Worm (Caenorhabditis elegans) whole organism, L4 larva: Measurements from ENCODE around the gene str-35.

Experiments
- F26F4.8 ChIP-seq: fragments of 200-800 bp; sonication (Bioruptor generic); conservative IDR thresholded peaks from 2 replicates; pipeline ENCODE4 v1.3.6; 2022; ENCODE audit warnings: missing genetic modification characterization, missing compliant biosample characterization
- F37D6.2 ChIP-seq: sonication (generic microtip); optimal IDR thresholded peaks from 2 replicates; lab custom pipeline; 2016; ENCODE audit warnings: mild to moderate bottlenecking, missing genetic modification characterization, missing compliant biosample characterization
- F49E8.2 ChIP-seq: sonication (generic microtip); optimal IDR thresholded peaks from 2 replicates; lab custom pipeline; 2016; ENCODE audit warnings: missing compliant biosample characterization, mild to moderate bottlenecking, missing genetic modification characterization, borderline replicate concordance
- T26A8.4 ChIP-seq: fragments of 200-800 bp; sonication (Bioruptor generic); IDR thresholded peaks from 2 replicates; pipeline ENCODE4 v1.3.6; 2022; ENCODE audit warnings: missing genetic modification characterization, missing compliant biosample characterization
- Y5F2A.4 ChIP-seq: fragments of 200-800 bp; sonication (Bioruptor generic); optimal IDR thresholded peaks from 2 replicates; lab custom pipeline; 2018; ENCODE audit warnings: mild to moderate bottlenecking, missing genetic modification characterization, missing compliant biosample characterization
- aha-1 ChIP-seq: fragments of 150-350 bp; peaks from one replicate; lab custom pipeline; 2014; ENCODE audit warnings: missing biosample characterization, missing genetic modification characterization
- arid-1 ChIP-seq: fragments of 200-800 bp; sonication (Bioruptor generic); conservative IDR thresholded peaks from 2 replicates; pipeline ENCODE4 v1.3.6; 2022; ENCODE audit warnings: missing genetic modification reagents, missing genetic modification characterization, missing compliant biosample characterization
- ceh-32 ChIP-seq: sonication (generic microtip); optimal IDR thresholded peaks from 2 replicates; lab custom pipeline; 2016; ENCODE audit warnings: mild to moderate bottlenecking, missing genetic modification characterization, missing compliant biosample characterization; ENCODE audit not compliant: poor library complexity
- ceh-62 ChIP-seq: sonication (generic microtip); optimal IDR thresholded peaks from 2 replicates; lab custom pipeline; 2017; ENCODE audit warnings: missing biosample characterization, missing genetic modification characterization
- ceh-82 ChIP-seq: sonication (generic microtip); optimal IDR thresholded peaks from 2 replicates; lab custom pipeline; 2017; ENCODE audit warnings: missing biosample characterization, missing genetic modification characterization
- ces-1 ChIP-seq: fragments of 150-350 bp; sonication (generic microtip); optimal IDR thresholded peaks from 4 replicates; lab custom pipeline; 2014; ENCODE audit warnings: missing biosample characterization, missing genetic modification reagents, missing genetic modification characterization
- cey-2 ChIP-seq: sonication (generic microtip); optimal IDR thresholded peaks from 3 replicates; lab custom pipeline; 2017; ENCODE audit warnings: missing genetic modification characterization, mild to moderate bottlenecking, missing compliant biosample characterization, antibody characterized with exemption, borderline replicate concordance; ENCODE audit not compliant: insufficient read depth
- daf-16 ChIP-seq, 3 experiments: sonication (generic microtip); optimal IDR thresholded peaks; 2 replicates each; lab custom pipeline; 2016 to 2017; ENCODE audit warnings: missing genetic modification characterization in 3 of 3, missing genetic modification reagents in 3 of 3, mild to moderate bottlenecking in 2 of 3, missing compliant biosample characterization in 2 of 3, missing biosample characterization in 1 of 3, moderate library complexity in 1 of 3
- dmd-8 ChIP-seq: fragments of 200-800 bp; sonication (Bioruptor generic); IDR thresholded peaks from 2 replicates; pipeline ENCODE4 v1.3.6; 2022; ENCODE audit warnings: missing genetic modification characterization, missing compliant biosample characterization
- dpl-1 ChIP-seq: fragments of 150-350 bp; optimal IDR thresholded peaks from 2 replicates; lab custom pipeline; 2014; ENCODE audit warnings: missing biosample characterization, missing genetic modification reagents, missing genetic modification characterization
- duxl-1 ChIP-seq: sonication (generic microtip); optimal IDR thresholded peaks from 2 replicates; lab custom pipeline; 2016; ENCODE audit warnings: mild to moderate bottlenecking, missing genetic modification characterization, moderate library complexity, missing compliant biosample characterization; ENCODE audit not compliant: poor library complexity
- egl-43 ChIP-seq: fragments of 200-800 bp; sonication (Bioruptor generic); IDR thresholded peaks from 2 replicates; pipeline ENCODE4 v1.3.6; 2022; ENCODE audit warnings: missing genetic modification reagents, missing genetic modification characterization, missing compliant biosample characterization
- fkh-10 ChIP-seq: fragments of 150-350 bp; optimal IDR thresholded peaks from 2 replicates; lab custom pipeline; 2014; ENCODE audit warnings: missing biosample characterization, missing genetic modification reagents, missing genetic modification characterization
- fos-1 ChIP-seq: fragments of 150-350 bp; optimal IDR thresholded peaks from 2 replicates; lab custom pipeline; 2014; ENCODE audit warnings: missing biosample characterization, missing genetic modification characterization
- hif-1 ChIP-seq, 2 experiments: sonication (generic microtip); optimal IDR thresholded peaks; 2 replicates each; lab custom pipeline; 2016 to 2017; ENCODE audit warnings: missing compliant biosample characterization in 2 of 2, missing genetic modification characterization in 2 of 2, missing genetic modification reagents in 2 of 2, missing genotype in 2 of 2, mild to moderate bottlenecking in 1 of 2
- hlh-11 ChIP-seq: fragments of 200-800 bp; sonication (Bioruptor generic); optimal IDR thresholded peaks from 2 replicates; lab custom pipeline; 2018; ENCODE audit warnings: mild to moderate bottlenecking, missing genetic modification characterization, missing compliant biosample characterization
- hlh-30 ChIP-seq: sonication (generic microtip); optimal IDR thresholded peaks from 2 replicates; lab custom pipeline; 2017; ENCODE audit warnings: antibody characterized with exemption, mild to moderate bottlenecking, missing genetic modification characterization, missing compliant biosample characterization; ENCODE audit not compliant: insufficient read depth
- hmg-1.1 ChIP-seq: fragments of 200-800 bp; sonication (Bioruptor generic); IDR thresholded peaks from 2 replicates; pipeline ENCODE4 v1.3.6; 2022; ENCODE audit warnings: missing genetic modification reagents, missing genetic modification characterization, missing compliant biosample characterization
- lim-7 ChIP-seq: fragments of 200-800 bp; sonication (Bioruptor generic); IDR thresholded peaks from 2 replicates; pipeline ENCODE4 v1.3.6; 2022; ENCODE audit warnings: missing genetic modification characterization, missing compliant biosample characterization
- lin-1 ChIP-seq: fragments of 200-800 bp; sonication (Bioruptor generic); IDR thresholded peaks from 2 replicates; pipeline ENCODE4 v1.3.6; 2022; ENCODE audit warnings: missing genetic modification reagents, missing genetic modification characterization, missing compliant biosample characterization
- lin-15B ChIP-seq: fragments of 150-350 bp; sonication (generic microtip); optimal IDR thresholded peaks from 3 replicates; lab custom pipeline; 2014; ENCODE audit warnings: missing biosample characterization, missing genetic modification characterization
- lin-38 ChIP-seq: fragments of 200-800 bp; sonication (Bioruptor generic); IDR thresholded peaks from 2 replicates; pipeline ENCODE4 v1.3.6; 2022; ENCODE audit warnings: missing genetic modification reagents, missing genetic modification characterization, missing compliant biosample characterization
- lsy-2 ChIP-seq, 2 experiments: fragments of 150-350 bp in 1 of 2; sonication (generic microtip) in 1 of 2; optimal IDR thresholded peaks; 2 replicates each; lab custom pipeline; 2014 to 2017; ENCODE audit warnings: missing biosample characterization in 2 of 2, missing genetic modification characterization in 2 of 2
- mdl-1 ChIP-seq, 2 experiments: fragments of 150-350 bp in 1 of 2; sonication (generic microtip) in 1 of 2; optimal IDR thresholded peaks; 2 replicates each; lab custom pipeline; 2014 to 2017; ENCODE audit warnings: missing biosample characterization in 2 of 2, missing genetic modification characterization in 2 of 2
- mep-1 ChIP-seq: fragments of 150-350 bp; sonication (generic microtip); optimal IDR thresholded peaks from 3 replicates; lab custom pipeline; 2014; ENCODE audit warnings: missing biosample characterization, missing genetic modification characterization
- mxl-2 ChIP-seq: fragments of 200-800 bp; sonication (Bioruptor generic); conservative IDR thresholded peaks from 2 replicates; pipeline ENCODE4 v1.3.6; 2022; ENCODE audit warnings: missing genetic modification reagents, missing genetic modification characterization, missing compliant biosample characterization
- nhr-102 ChIP-seq: sonication (generic microtip); optimal IDR thresholded peaks from 2 replicates; lab custom pipeline; 2016; ENCODE audit warnings: mild to moderate bottlenecking, missing genetic modification characterization, moderate library complexity, missing compliant biosample characterization
- nhr-11 ChIP-seq: fragments of 150-350 bp; optimal IDR thresholded peaks from 2 replicates; lab custom pipeline; 2014; ENCODE audit warnings: missing biosample characterization, missing genetic modification characterization
- nhr-111 ChIP-seq: fragments of 200-800 bp; sonication (Bioruptor generic); optimal IDR thresholded peaks from 2 replicates; lab custom pipeline; 2018; ENCODE audit warnings: mild to moderate bottlenecking, missing genetic modification characterization, missing compliant biosample characterization
- nhr-25 ChIP-seq: sonication (generic microtip); optimal IDR thresholded peaks from 2 replicates; lab custom pipeline; 2017; ENCODE audit warnings: missing genetic modification characterization, mild to moderate bottlenecking, missing compliant biosample characterization, antibody characterized with exemption, moderate library complexity, borderline replicate concordance; ENCODE audit not compliant: insufficient read depth
- nhr-28 ChIP-seq: fragments of 150-350 bp; optimal IDR thresholded peaks from 2 replicates; lab custom pipeline; 2014; ENCODE audit warnings: missing biosample characterization, missing genetic modification characterization
- nhr-76 ChIP-seq: fragments of 150-350 bp; optimal IDR thresholded peaks from 2 replicates; lab custom pipeline; 2014; ENCODE audit warnings: missing biosample characterization, missing genetic modification characterization
- nhr-77 ChIP-seq: fragments of 150-350 bp; optimal IDR thresholded peaks from 2 replicates; lab custom pipeline; 2014; ENCODE audit warnings: missing biosample characterization, missing genetic modification characterization
- rbr-2 ChIP-seq: sonication (generic microtip); optimal IDR thresholded peaks from 2 replicates; lab custom pipeline; 2016; ENCODE audit warnings: missing genotype, missing genetic modification characterization, missing compliant biosample characterization
- saeg-2 ChIP-seq: fragments of 200-800 bp; sonication (Bioruptor generic); IDR thresholded peaks from 2 replicates; pipeline ENCODE4 v1.3.6; 2022; ENCODE audit warnings: missing genetic modification reagents, missing genetic modification characterization, missing compliant biosample characterization
- set-16 ChIP-seq: fragments of 200-800 bp; sonication (Bioruptor generic); IDR thresholded peaks from 2 replicates; pipeline ENCODE4 v1.3.6; 2022; ENCODE audit warnings: missing genetic modification reagents, missing genetic modification characterization, missing compliant biosample characterization
- snpc-1.2 ChIP-seq: fragments of 200-800 bp; sonication (Bioruptor generic); IDR thresholded peaks from 2 replicates; pipeline ENCODE4 v1.3.6; 2022; ENCODE audit warnings: missing genetic modification reagents, missing genetic modification characterization, missing compliant biosample characterization
- snpc-4 ChIP-seq: fragments of 150-350 bp; optimal IDR thresholded peaks from 2 replicates; lab custom pipeline; 2014; ENCODE audit warnings: missing biosample characterization, missing genetic modification characterization
- tag-97 ChIP-seq: fragments of 200-800 bp; sonication (Bioruptor generic); IDR thresholded peaks from 2 replicates; pipeline ENCODE4 v1.3.6; 2022; ENCODE audit warnings: missing genetic modification characterization, missing compliant biosample characterization
- unc-130 ChIP-seq: sonication (generic microtip); optimal IDR thresholded peaks from 2 replicates; lab custom pipeline; 2016; ENCODE audit warnings: missing genetic modification reagents, missing genetic modification characterization, missing compliant biosample characterization
- zag-1 ChIP-seq: fragments of 150-350 bp; optimal IDR thresholded peaks from 2 replicates; lab custom pipeline; 2014; ENCODE audit warnings: missing biosample characterization, missing genetic modification characterization
- ztf-7 ChIP-seq: fragments of 150-350 bp; optimal IDR thresholded peaks from 2 replicates; lab custom pipeline; 2014; ENCODE audit warnings: missing biosample characterization, missing genetic modification characterization

Gene str-35

ce11 chrV:4447637-4448036, 27.0 kb upstream of the str-35 start:
- no peak for TF ChIP-seq nhr-76 (tag; lab: Kevin White, UChicago)
- no peak for TF ChIP-seq ceh-62 (tag; lab: Kevin White, UChicago)
- TF ChIP-seq snpc-4, result no peak
- TF ChIP-seq duxl-1 (tag; lab: Kevin White, UChicago), result no peak
- TF ChIP-seq T26A8.4, result no peak
- no peak for TF ChIP-seq tag-97 (GFP tag; lab: Robert Waterston, UW)
- no peak for TF ChIP-seq aha-1
- no peak for TF ChIP-seq dmd-8 (GFP tag; lab: Robert Waterston, UW)
- TF ChIP-seq arid-1 (GFP tag; lab: Robert Waterston, UW), result 0 out of 2 replicates have a peak, but pooled peaks have one; percentile 11
- TF ChIP-seq lin-1 (GFP tag; lab: Robert Waterston, UW), result no peak
- TF ChIP-seq unc-130 (GFP tag; lab: Kevin White, UChicago), result peak; percentile 35
- peak; percentile 38; the same call in 1 of the 2 replicates for TF ChIP-seq snpc-1.2 (GFP tag; lab: Robert Waterston, UW)
- TF ChIP-seq lin-38 (GFP tag; lab: Robert Waterston, UW), result peak; percentile 63; the same call in 1 of the 2 replicates
- TF ChIP-seq nhr-11 (tag; lab: Kevin White, UChicago), result no peak
- TF ChIP-seq F49E8.2 (tag; lab: Kevin White, UChicago), result peak; percentile 52
- no peak for TF ChIP-seq ceh-82
- TF ChIP-seq zag-1 (tag; lab: Kevin White, UChicago), result no peak
- no peak for TF ChIP-seq F26F4.8 (GFP tag; lab: Robert Waterston, UW)
- TF ChIP-seq Y5F2A.4, result no peak
- no peak for TF ChIP-seq ceh-32 (tag; lab: Kevin White, UChicago)
- no peak for TF ChIP-seq lin-15B
- TF ChIP-seq mxl-2 (GFP tag; lab: Robert Waterston, UW), result no peak
- no peak for TF ChIP-seq lim-7 (GFP tag; lab: Robert Waterston, UW)
- TF ChIP-seq cey-2 (tag; lab: Kevin White, UChicago), result no peak
- TF ChIP-seq set-16, result no peak
- TF ChIP-seq nhr-25 (tag; lab: Kevin White, UChicago), result no peak
- TF ChIP-seq, all 104 proteins: peak for 5

ce11 chrV:4450523-4451089, 24.0 kb upstream of the str-35 start, which contains the start of gene rft-2:
Gene rft-2 (minus strand): TSS chrV:4450563.
- TF ChIP-seq mdl-1 (tag; optimal IDR thresholded peaks at IDR 0.05; lab: Kevin White, UChicago) (peak in 1 of 2 experiments; percentile 7), daf-16 (GFP tag; optimal IDR thresholded peaks at IDR 0.05; lab: Kevin White, UChicago) (no peak), daf-16 (tag; optimal IDR thresholded peaks at IDR 0.05; lab: Kevin White, UChicago) (peak; percentile 54), tag-97 (GFP tag; lab: Robert Waterston, UW) (no peak), lsy-2 (tag; optimal IDR thresholded peaks at IDR 0.05; lab: Kevin White, UChicago) (peak in 1 of 2 experiments; percentile 72), hmg-1.1 (GFP tag; lab: Robert Waterston, UW) (peak; percentile 45; the same call in 1 of the 2 replicates), mep-1 (peak; percentile 55), egl-43 (GFP tag; lab: Robert Waterston, UW) (no peak), hlh-30 (tag; lab: Kevin White, UChicago) (peak; percentile 6), ztf-7 (tag; lab: Kevin White, UChicago) (no peak), rbr-2 (tag; lab: Kevin White, UChicago) (peak; percentile 23), ceh-82 (no peak), nhr-28 (tag; lab: Kevin White, UChicago) (peak; percentile 32), fkh-10 (GFP tag; lab: Kevin White, UChicago) (peak; percentile 24), dpl-1 (GFP tag; lab: Kevin White, UChicago) (peak; percentile 91), F37D6.2 (tag; lab: Kevin White, UChicago) (peak; percentile 9), fos-1 (tag; lab: Kevin White, UChicago) (no peak), lin-38 (GFP tag; lab: Robert Waterston, UW) (peak; percentile 97), nhr-111 (GFP tag; lab: Kevin White, UChicago) (no peak), hif-1 (tag; optimal IDR thresholded peaks at IDR 0.05; lab: Kevin White, UChicago) (peak in 1 of 2 experiments; percentile 31), nhr-102 (tag; lab: Kevin White, UChicago) (peak; percentile 13), nhr-77 (tag; lab: Kevin White, UChicago) (peak; percentile 17), saeg-2 (GFP tag; lab: Robert Waterston, UW) (no peak), hlh-11 (tag; lab: Kevin White, UChicago) (peak; percentile 35), ces-1 (GFP tag; lab: Kevin White, UChicago) (peak; percentile 70)
